Worm (Caenorhabditis elegans): ENCODE results near the gene srxa-6.

- TF ChIP-seq blmp-1 (tag; optimal IDR thresholded peaks at IDR 0.05) (no peak), M03D4.4 (tag; optimal IDR thresholded peaks at IDR 0.05) (no peak), lsy-2 (tag; optimal IDR thresholded peaks at IDR 0.05) (no peak), nhr-12 (tag; optimal IDR thresholded peaks at IDR 0.05) (no peak), cnd-1 (tag; optimal IDR thresholded peaks at IDR 0.05) (no peak), nhr-237 (tag; optimal IDR thresholded peaks at IDR 0.05) (no peak), lin-13 (tag; optimal IDR thresholded peaks at IDR 0.05) (no peak), snpc-4 (tag; optimal IDR thresholded peaks at IDR 0.05) (no peak), nhr-76 (tag; optimal IDR thresholded peaks at IDR 0.05) (no peak), elt-1 (tag; optimal IDR thresholded peaks at IDR 0.05; ENCODE audit: borderline replicate concordance, insufficient read depth) (no peak), mab-5 (tag; optimal IDR thresholded peaks at IDR 0.05) (no peak), flh-1 (GFP tag; optimal IDR thresholded peaks at IDR 0.05) (no peak), mep-1 (tag; optimal IDR thresholded peaks at IDR 0.05) (no peak)
Measured at ce11 chrV:20716830-20717441, 17.8 kb upstream of the srxa-6 start.
